Worm (Caenorhabditis elegans): Measurements from ENCODE around the gene fbxa-192.

DNA sequence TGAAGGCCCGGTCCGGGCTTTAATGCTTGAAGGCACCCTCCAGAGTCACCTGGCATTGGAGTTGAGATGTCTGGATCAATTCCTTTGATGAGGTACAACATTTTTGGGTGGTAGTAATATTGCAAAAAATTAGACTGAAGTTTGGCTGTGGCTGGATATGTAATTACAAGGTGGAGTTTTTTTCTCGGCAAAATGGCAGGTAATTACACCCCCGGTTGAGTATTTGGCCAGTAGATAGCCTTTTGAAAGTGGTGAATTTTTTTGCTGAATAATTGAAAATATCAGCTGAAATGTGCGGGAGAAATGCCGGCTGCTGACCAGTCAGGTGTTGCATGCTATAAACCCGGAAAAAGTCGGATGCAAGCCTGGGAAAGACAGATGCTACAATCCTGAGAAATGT, 48.8 kb upstream of the fbxa-192 start, which contains the start of gene Y26G10.4:
- TF ChIP-seq pha-4 (tag; optimal IDR thresholded peaks at IDR 0.05) (no peak), tbx-2 (tag; optimal IDR thresholded peaks at IDR 0.05) (no peak), gmeb-2 (tag; optimal IDR thresholded peaks at IDR 0.05) (no peak), sdc-2 (tag; optimal IDR thresholded peaks at IDR 0.05) (no peak), unc-86 (tag; optimal IDR thresholded peaks at IDR 0.05) (no peak), dve-1 (tag; optimal IDR thresholded peaks at IDR 0.05) (no peak), C08G9.2 (tag; optimal IDR thresholded peaks at IDR 0.05) (no peak)

Data from whole organism, late embryonic.